Worm (Caenorhabditis elegans): ENCODE data around the gene C17F4.11.
"Not testable (repeated sequence)": the region's sequence is repeated elsewhere in the genome, so short reads cannot be mapped to it uniquely, and the experiment has no call there.

ce11 chrII:3189038-3189437, 48.2 kb upstream of the C17F4.11 start, which contains the start of gene Y27F2A.11:
- TF ChIP-seq nhr-11 (tag; optimal IDR thresholded peaks at IDR 0.05); pat-9 (tag; optimal IDR thresholded peaks at IDR 0.05); pha-4 (tag; optimal IDR thresholded peaks at IDR 0.05); ama-1 (optimal IDR thresholded peaks at IDR 0.05); ttx-3 (tag; optimal IDR thresholded peaks at IDR 0.05); ets-4 (tag; optimal IDR thresholded peaks at IDR 0.05): not testable (repeated sequence)

All from whole organism, late embryonic.